Worm (Caenorhabditis elegans) whole organism, L4 larva: ENCODE measurements around the gene C53B7.3.
A peak's percentile ranks its signal among the peaks of the same experiment; 100 is the strongest.
"Not testable (repeated sequence)": the region's sequence is repeated elsewhere in the genome, so short reads cannot be mapped to it uniquely, and the experiment has no call there.

Source experiments
- F10B5.3 ChIP-seq: sonication (generic microtip); optimal IDR thresholded peaks from 2 replicates; lab custom pipeline; 2016; ENCODE audit warnings: mild to moderate bottlenecking, missing genetic modification characterization, missing compliant biosample characterization
- ZK546.5 ChIP-seq, 2 experiments: sonication (generic microtip); optimal IDR thresholded peaks; 2 replicates each; lab custom pipeline; 2017; ENCODE audit warnings: missing biosample characterization in 2 of 2, missing genetic modification characterization in 2 of 2
- ama-1 ChIP-seq: fragments of 150-350 bp; optimal IDR thresholded peaks from 2 replicates; lab custom pipeline; 2014; ENCODE audit warnings: inconsistent platforms, mixed read lengths
- attf-4 ChIP-seq: sonication (generic microtip); optimal IDR thresholded peaks from 3 replicates; lab custom pipeline; 2017; ENCODE audit warnings: missing biosample characterization, missing genetic modification characterization
- ceh-62 ChIP-seq: sonication (generic microtip); optimal IDR thresholded peaks from 2 replicates; lab custom pipeline; 2017; ENCODE audit warnings: missing biosample characterization, missing genetic modification characterization
- ceh-82 ChIP-seq: sonication (generic microtip); optimal IDR thresholded peaks from 2 replicates; lab custom pipeline; 2017; ENCODE audit warnings: missing biosample characterization, missing genetic modification characterization
- ces-1 ChIP-seq: fragments of 150-350 bp; sonication (generic microtip); optimal IDR thresholded peaks from 4 replicates; lab custom pipeline; 2014; ENCODE audit warnings: missing biosample characterization, missing genetic modification reagents, missing genetic modification characterization
- daf-16 ChIP-seq, 3 experiments: sonication (generic microtip); optimal IDR thresholded peaks; 2 replicates each; lab custom pipeline; 2016 to 2017; ENCODE audit warnings: missing genetic modification characterization in 3 of 3, missing genetic modification reagents in 3 of 3, mild to moderate bottlenecking in 2 of 3, missing compliant biosample characterization in 2 of 3, missing biosample characterization in 1 of 3, moderate library complexity in 1 of 3
- daf-19 ChIP-seq: fragments of 200-800 bp; sonication (Bioruptor generic); conservative IDR thresholded peaks from 2 replicates; pipeline ENCODE4 v1.3.6; 2022; ENCODE audit warnings: missing genetic modification characterization, missing compliant biosample characterization
- dmd-6 ChIP-seq: fragments of 200-800 bp; sonication (Bioruptor generic); IDR thresholded peaks from 2 replicates; pipeline ENCODE4 v1.3.6; 2022; ENCODE audit warnings: missing genetic modification reagents, missing genetic modification characterization, missing compliant biosample characterization
- dve-1 ChIP-seq: sonication (generic microtip); optimal IDR thresholded peaks from 2 replicates; lab custom pipeline; 2017; ENCODE audit warnings: antibody characterized with exemption, mild to moderate bottlenecking, missing genetic modification characterization, missing compliant biosample characterization; ENCODE audit not compliant: insufficient read depth
- gei-8 ChIP-seq: fragments of 200-800 bp; sonication (Bioruptor generic); optimal IDR thresholded peaks from 2 replicates; lab custom pipeline; 2018; ENCODE audit warnings: mild to moderate bottlenecking, missing genetic modification characterization, missing compliant biosample characterization
- lin-1 ChIP-seq: fragments of 200-800 bp; sonication (Bioruptor generic); IDR thresholded peaks from 2 replicates; pipeline ENCODE4 v1.3.6; 2022; ENCODE audit warnings: missing genetic modification reagents, missing genetic modification characterization, missing compliant biosample characterization
- lin-13 ChIP-seq: fragments of 150-350 bp; optimal IDR thresholded peaks from 2 replicates; lab custom pipeline; 2014; ENCODE audit warnings: missing biosample characterization, missing genetic modification reagents, missing genetic modification characterization
- lin-38 ChIP-seq: fragments of 200-800 bp; sonication (Bioruptor generic); IDR thresholded peaks from 2 replicates; pipeline ENCODE4 v1.3.6; 2022; ENCODE audit warnings: missing genetic modification reagents, missing genetic modification characterization, missing compliant biosample characterization
- madf-9 ChIP-seq: fragments of 200-800 bp; sonication (Bioruptor generic); conservative IDR thresholded peaks from 2 replicates; pipeline ENCODE4 v1.3.6; 2022; ENCODE audit warnings: missing genetic modification reagents, missing genetic modification characterization, missing compliant biosample characterization
- mdt-29 ChIP-seq: fragments of 200-800 bp; sonication (Bioruptor generic); IDR thresholded peaks from 2 replicates; pipeline ENCODE4 v1.3.6; 2022; ENCODE audit warnings: missing genetic modification reagents, missing genetic modification characterization, missing compliant biosample characterization
- nhr-11 ChIP-seq: fragments of 150-350 bp; optimal IDR thresholded peaks from 2 replicates; lab custom pipeline; 2014; ENCODE audit warnings: missing biosample characterization, missing genetic modification characterization
- nhr-237 ChIP-seq: sonication (generic microtip); optimal IDR thresholded peaks from 2 replicates; lab custom pipeline; 2017; ENCODE audit warnings: missing biosample characterization, missing genetic modification characterization
- nhr-76 ChIP-seq: fragments of 150-350 bp; optimal IDR thresholded peaks from 2 replicates; lab custom pipeline; 2014; ENCODE audit warnings: missing biosample characterization, missing genetic modification characterization
- nhr-77 ChIP-seq: fragments of 150-350 bp; optimal IDR thresholded peaks from 2 replicates; lab custom pipeline; 2014; ENCODE audit warnings: missing biosample characterization, missing genetic modification characterization
- pha-4 ChIP-seq, 2 experiments: fragments of 150-350 bp in 1 of 2; fragments of 200-800 bp in 1 of 2; sonication (Bioruptor generic) in 1 of 2; IDR thresholded peaks in 1 of 2; optimal IDR thresholded peaks in 1 of 2; 2 replicates each; pipeline versions ENCODE4 v1.3.6 to Lab custom; 2014 to 2022; ENCODE audit warnings: missing genetic modification characterization in 2 of 2, missing genetic modification reagents in 2 of 2, missing biosample characterization in 1 of 2, missing compliant biosample characterization in 1 of 2
- php-3 ChIP-seq: fragments of 200-800 bp; sonication (Bioruptor generic); IDR thresholded peaks from 2 replicates; pipeline ENCODE4 v1.3.6; 2022; ENCODE audit warnings: missing genetic modification reagents, missing genetic modification characterization, missing compliant biosample characterization
- set-16 ChIP-seq: fragments of 200-800 bp; sonication (Bioruptor generic); IDR thresholded peaks from 2 replicates; pipeline ENCODE4 v1.3.6; 2022; ENCODE audit warnings: missing genetic modification reagents, missing genetic modification characterization, missing compliant biosample characterization
- skn-1 ChIP-seq: fragments of 150-350 bp; optimal IDR thresholded peaks from 2 replicates; lab custom pipeline; 2014; ENCODE audit warnings: missing biosample characterization, missing genetic modification characterization
- spr-1 ChIP-seq: sonication (generic microtip); optimal IDR thresholded peaks from 2 replicates; lab custom pipeline; 2016; ENCODE audit warnings: mild to moderate bottlenecking, missing genetic modification characterization, missing compliant biosample characterization
- unc-130 ChIP-seq: sonication (generic microtip); optimal IDR thresholded peaks from 2 replicates; lab custom pipeline; 2016; ENCODE audit warnings: missing genetic modification reagents, missing genetic modification characterization, missing compliant biosample characterization
- unc-62 ChIP-seq, 3 experiments: fragments of 150-350 bp in 1 of 3; sonication (generic microtip); optimal IDR thresholded peaks in 2 of 3; peaks in 1 of 3; 1 replicate in 1 of 3; 2 replicates in 2 of 3; lab custom pipeline; 2014 to 2017; ENCODE audit warnings: missing biosample characterization in 3 of 3, missing genetic modification characterization in 3 of 3, missing genetic modification reagents in 3 of 3, missing genotype in 1 of 3
- vab-7 ChIP-seq: fragments of 200-800 bp; sonication (Bioruptor generic); IDR thresholded peaks from 2 replicates; pipeline ENCODE4 v1.3.6; 2022; ENCODE audit warnings: missing genetic modification reagents, missing genetic modification characterization, missing compliant biosample characterization
- zfp-3 ChIP-seq: fragments of 200-800 bp; sonication (Bioruptor generic); conservative IDR thresholded peaks from 2 replicates; pipeline ENCODE4 v1.3.6; 2022; ENCODE audit warnings: missing genetic modification reagents, missing genetic modification characterization, missing compliant biosample characterization
- zip-11 ChIP-seq: fragments of 200-800 bp; sonication (Bioruptor generic); IDR thresholded peaks from 2 replicates; pipeline ENCODE4 v1.3.6; 2022; ENCODE audit warnings: missing genetic modification characterization, missing compliant biosample characterization
- ztf-11 ChIP-seq: fragments of 150-350 bp; optimal IDR thresholded peaks from 2 replicates; lab custom pipeline; 2014; ENCODE audit warnings: missing biosample characterization, missing genetic modification characterization

The C53B7.3 gene

ce11 chrX:6868669-6869068, 24.1 kb downstream of the C53B7.3 start, which contains the start of gene C53B7.6:
C53B7.6 (minus strand) TSS chrX:6868769.
- TF ChIP-seq lin-38 (GFP tag; lab: Robert Waterston, UW); ceh-62 (tag; lab: Kevin White, UChicago); spr-1 (tag; lab: Kevin White, UChicago): not testable (repeated sequence)

ce11 chrX:6874723-6875122, 30.2 kb downstream of the C53B7.3 start, which contains the start of gene F41C6.4:
F41C6.4 (minus strand) TSS chrX:6874823.
- TF ChIP-seq attf-4 (tag; lab: Kevin White, UChicago): no peak
- no peak for TF ChIP-seq F10B5.3 (tag; lab: Kevin White, UChicago)
- TF ChIP-seq zip-11 (GFP tag; lab: Robert Waterston, UW): no peak
- no peak for TF ChIP-seq skn-1 (tag; lab: Kevin White, UChicago)
- TF ChIP-seq nhr-76 (tag; lab: Kevin White, UChicago): no peak
- no peak for TF ChIP-seq ceh-82 (tag; lab: Kevin White, UChicago)
- TF ChIP-seq unc-62 (GFP tag; optimal IDR thresholded peaks at IDR 0.05 in 1 of 2; lab: Kevin White, UChicago): no peak
- no peak for TF ChIP-seq unc-62 (tag; optimal IDR thresholded peaks at IDR 0.05; lab: Kevin White, UChicago)
- no peak for TF ChIP-seq nhr-77 (tag; lab: Kevin White, UChicago)
- TF ChIP-seq lin-13 (GFP tag; lab: Kevin White, UChicago): no peak
- TF ChIP-seq ztf-11 (tag; lab: Kevin White, UChicago): no peak
- no peak for TF ChIP-seq madf-9 (GFP tag; lab: Robert Waterston, UW)
- no peak for TF ChIP-seq ama-1 (lab: Kevin White, UChicago)
- no peak for TF ChIP-seq pha-4 (GFP tag; IDR thresholded peaks at IDR 0.05; lab: Robert Waterston, UW)
- no peak for TF ChIP-seq pha-4 (tag; optimal IDR thresholded peaks at IDR 0.05; lab: Kevin White, UChicago)
- TF ChIP-seq nhr-237 (tag; lab: Kevin White, UChicago): no peak
- no peak for TF ChIP-seq dmd-6 (GFP tag; lab: Robert Waterston, UW)
- TF ChIP-seq lin-1 (GFP tag; lab: Robert Waterston, UW): no peak
- no peak for TF ChIP-seq ces-1 (GFP tag; lab: Kevin White, UChicago)
- no peak for TF ChIP-seq nhr-11

- TF ChIP-seq set-16 (GFP tag; lab: Robert Waterston, UW): peak; percentile 80
- peak in 1 of 2 experiments; percentile 0 for TF ChIP-seq unc-62 (GFP tag; optimal IDR thresholded peaks at IDR 0.05 in 1 of 2; lab: Kevin White, UChicago)
- no peak for TF ChIP-seq unc-62 (tag; optimal IDR thresholded peaks at IDR 0.05; lab: Kevin White, UChicago)
- no peak for TF ChIP-seq daf-19
- TF ChIP-seq unc-130 (GFP tag; lab: Kevin White, UChicago): no peak
These were observed 30.7 kb downstream of the C53B7.3 start for ce11 chrX:6875273-6875672.

- TF ChIP-seq unc-62 (GFP tag; optimal IDR thresholded peaks at IDR 0.05 in 1 of 2; lab: Kevin White, UChicago) (peak in 1 of 2 experiments; percentile 83), unc-62 (tag; optimal IDR thresholded peaks at IDR 0.05; lab: Kevin White, UChicago) (no peak), ztf-11 (tag; lab: Kevin White, UChicago) (no peak)
These were observed 32.9 kb downstream of the C53B7.3 start, which contains the start of gene col-173 for ce11 chrX:6877436-6877835. col-173 (minus strand) TSS chrX:6877536.

- not testable (repeated sequence) for TF ChIP-seq lin-1, zfp-3, vab-7 (GFP tag; lab: Robert Waterston, UW)
These were observed 37.2 kb downstream of the C53B7.3 start, which contains the start of gene F41C6.6 for ce11 chrX:6881795-6882194. F41C6.6 (minus strand) TSS chrX:6881895.

ce11 chrX:6884439-6884838, 39.9 kb downstream of the C53B7.3 start:
- no peak for TF ChIP-seq daf-16 (GFP tag; optimal IDR thresholded peaks at IDR 0.05; lab: Kevin White, UChicago)
- TF ChIP-seq daf-16 (tag; optimal IDR thresholded peaks at IDR 0.05; lab: Kevin White, UChicago): peak; percentile 95
- peak; percentile 49; the same call in 1 of the 2 replicates for TF ChIP-seq php-3 (GFP tag; lab: Robert Waterston, UW)
- TF ChIP-seq ZK546.5 (tag; optimal IDR thresholded peaks at IDR 0.05; lab: Kevin White, UChicago): no peak
- TF ChIP-seq gei-8: no peak
- no peak for TF ChIP-seq mdt-29 (GFP tag; lab: Robert Waterston, UW)
- peak; percentile 41 for TF ChIP-seq dve-1 (tag; lab: Kevin White, UChicago)
